Worm (Caenorhabditis elegans) whole organism, late embryonic: Measurements from ENCODE around the gene F54F7.6.

Source experiments
- ceh-2 ChIP-seq: sonication (generic microtip); optimal IDR thresholded peaks from 2 replicates; lab custom pipeline; 2016; ENCODE audit warnings: missing genotype, missing genetic modification characterization, missing compliant biosample characterization
- ceh-30 ChIP-seq: fragments of 150-350 bp; optimal IDR thresholded peaks from 2 replicates; lab custom pipeline; 2014; ENCODE audit warnings: missing biosample characterization, missing genetic modification characterization
- elt-2 ChIP-seq: sonication (generic microtip); optimal IDR thresholded peaks from 2 replicates; lab custom pipeline; 2016; ENCODE audit warnings: missing genetic modification reagents, missing genetic modification characterization, missing compliant biosample characterization
- elt-4 ChIP-seq: sonication (generic microtip); optimal IDR thresholded peaks from 2 replicates; lab custom pipeline; 2016; ENCODE audit warnings: missing genetic modification characterization, missing compliant biosample characterization
- nfya-1 ChIP-seq: sonication (generic microtip); optimal IDR thresholded peaks from 2 replicates; lab custom pipeline; 2017; ENCODE audit warnings: missing genetic modification characterization, mild to moderate bottlenecking, missing compliant biosample characterization, antibody characterized with exemption, moderate library complexity
- ref-2 ChIP-seq: sonication (generic microtip); optimal IDR thresholded peaks from 2 replicates; lab custom pipeline; 2016; ENCODE audit warnings: missing genetic modification characterization, missing compliant biosample characterization
- tbx-2 ChIP-seq: sonication (generic microtip); optimal IDR thresholded peaks from 2 replicates; lab custom pipeline; 2016; ENCODE audit warnings: missing genetic modification characterization, missing compliant biosample characterization
- unc-86 ChIP-seq: sonication (generic microtip); optimal IDR thresholded peaks from 2 replicates; lab custom pipeline; 2016; ENCODE audit warnings: missing genetic modification characterization, missing compliant biosample characterization

DNA sequence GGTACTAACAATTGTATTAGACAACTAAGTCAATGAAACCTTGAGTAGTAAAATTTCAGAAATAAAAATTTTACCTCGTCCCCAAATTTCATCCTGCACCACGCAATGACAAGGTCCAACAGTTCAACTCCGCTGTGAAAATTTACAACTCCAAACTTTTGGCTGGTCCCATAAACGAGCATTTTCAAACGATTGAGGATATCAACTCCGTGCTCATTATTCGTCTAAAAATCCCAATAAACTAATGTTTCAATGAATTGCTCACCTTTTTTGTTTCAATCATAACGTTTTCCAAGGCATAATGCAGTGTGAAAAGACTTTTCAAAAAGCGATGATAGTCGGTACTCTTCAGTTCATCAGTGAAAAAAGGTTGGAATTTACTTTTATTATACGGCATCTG lies 41.4 kb downstream of the F54F7.6 start:
- TF ChIP-seq nfya-1 (tag; lab: Kevin White, UChicago): no peak
- no peak for TF ChIP-seq ref-2 (tag; lab: Kevin White, UChicago)
- TF ChIP-seq tbx-2 (tag; lab: Kevin White, UChicago): no peak
- no peak for TF ChIP-seq ceh-30 (tag; lab: Kevin White, UChicago)
- no peak for TF ChIP-seq elt-4 (tag; lab: Kevin White, UChicago)
- no peak for TF ChIP-seq ceh-2
- no peak for TF ChIP-seq elt-2 (tag; lab: Kevin White, UChicago)
- no peak for TF ChIP-seq unc-86 (tag; lab: Kevin White, UChicago)
